Fruit fly (Drosophila melanogaster): ENCODE data around the gene Cht7.

Gene Cht7

DNA sequence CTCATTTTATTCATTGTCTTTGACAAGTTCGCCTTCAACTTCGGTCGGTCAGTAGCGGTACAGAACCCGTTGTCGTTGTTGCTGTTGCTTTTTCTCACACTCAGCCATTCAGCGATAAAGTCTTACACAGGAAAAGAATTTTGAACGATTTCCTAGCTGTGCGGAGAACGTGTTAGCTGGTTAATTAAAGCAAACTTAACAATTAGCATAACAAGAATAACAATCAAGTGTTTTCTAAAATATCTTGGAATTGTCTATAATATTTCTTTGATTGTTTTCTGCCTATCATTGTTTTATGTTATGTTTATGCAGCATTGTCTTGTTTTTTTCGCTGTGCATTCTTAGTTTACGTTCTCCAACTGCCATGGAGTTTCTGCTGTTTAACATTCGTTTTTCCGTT, 612 bp downstream of the Cht7 start (continued):
- peak; percentile 28; the same call in 1 of the 2 replicates for TF ChIP-seq CG9215 (GFP tag; IDR thresholded peaks at IDR 0.05)
- no peak for TF ChIP-seq jigr1 (GFP tag; IDR thresholded peaks at IDR 0.05)
- no peak for TF ChIP-seq Rx (GFP tag; IDR thresholded peaks at IDR 0.05)
- no peak for TF ChIP-seq klu (GFP tag; IDR thresholded peaks at IDR 0.05)
- no peak for TF ChIP-seq Hr39 (optimal IDR thresholded peaks at IDR 0.05)
- no peak for TF ChIP-seq CG14965 (GFP tag; optimal IDR thresholded peaks at IDR 0.05; ENCODE audit: borderline replicate concordance)
- TF ChIP-seq row (GFP tag; IDR thresholded peaks at IDR 0.05), result peak; percentile 28; the same call in 2 of the 3 replicates
- no peak for TF ChIP-seq Camta (GFP tag; optimal IDR thresholded peaks at IDR 0.05)
- no peak for TF ChIP-seq CG32772 (GFP tag; IDR thresholded peaks at IDR 0.05)
- TF ChIP-seq Rfx (GFP tag; IDR thresholded peaks at IDR 0.05), result peak; percentile 13; the same call in 1 of the 2 replicates
- TF ChIP-seq CrebB (tag; optimal IDR thresholded peaks at IDR 0.05), result no peak
- no peak for TF ChIP-seq Ada2b (GFP tag; IDR thresholded peaks at IDR 0.05)
- TF ChIP-seq CG2202 (tag; optimal IDR thresholded peaks at IDR 0.05), result no peak
- no peak for TF ChIP-seq CG13287 (GFP tag; IDR thresholded peaks at IDR 0.05; ENCODE audit: partially characterized antibody)
- TF ChIP-seq onecut (GFP tag; IDR thresholded peaks at IDR 0.05), result no peak
- no peak for TF ChIP-seq ap (GFP tag; IDR thresholded peaks at IDR 0.05)
- peak; percentile 38 for TF ChIP-seq gem (tag; optimal IDR thresholded peaks at IDR 0.05)
- TF ChIP-seq grau (tag; optimal IDR thresholded peaks at IDR 0.05), result peak; percentile 13
- no peak for TF ChIP-seq CG6254 (GFP tag; optimal IDR thresholded peaks at IDR 0.05)
- no peak for TF ChIP-seq Atf3 (GFP tag; optimal IDR thresholded peaks at IDR 0.05)
- no peak for TF ChIP-seq Mes4 (GFP tag; optimal IDR thresholded peaks at IDR 0.05)
- TF ChIP-seq CG11093 (GFP tag; IDR thresholded peaks at IDR 0.05), result no peak
- TF ChIP-seq H2.0 (GFP tag; IDR thresholded peaks at IDR 0.05), result no peak
- no peak for TF ChIP-seq CG10431 (GFP tag; optimal IDR thresholded peaks at IDR 0.05)
- no peak for TF ChIP-seq esg (GFP tag; conservative IDR thresholded peaks at IDR 0.05)
- TF ChIP-seq fd3F (GFP tag; optimal IDR thresholded peaks at IDR 0.05), result no peak
- no peak for TF ChIP-seq Ptx1 (GFP tag; IDR thresholded peaks at IDR 0.05)
- no peak for TF ChIP-seq Dip2 (GFP tag; IDR thresholded peaks at IDR 0.05)
- TF ChIP-seq CG17328 (GFP tag; IDR thresholded peaks at IDR 0.05), result no peak
- no peak for TF ChIP-seq dm (GFP tag; optimal IDR thresholded peaks at IDR 0.05)
- TF ChIP-seq BtbVII (GFP tag; optimal IDR thresholded peaks at IDR 0.05), result no peak
- no peak for TF ChIP-seq ro (GFP tag; IDR thresholded peaks at IDR 0.05)
- TF ChIP-seq btn (GFP tag; optimal IDR thresholded peaks at IDR 0.05), result no peak
- peak; percentile 36 for TF ChIP-seq sens (GFP tag)
- TF ChIP-seq Drgx (GFP tag; IDR thresholded peaks at IDR 0.05), result peak; percentile 45; the same call in 1 of the 2 replicates
- TF ChIP-seq Fer2 (tag; optimal IDR thresholded peaks at IDR 0.05), result no peak
- no peak for TF ChIP-seq Eip74EF (GFP tag; optimal IDR thresholded peaks at IDR 0.05)
- no peak for TF ChIP-seq sna (GFP tag; IDR thresholded peaks at IDR 0.05; ENCODE audit: partially characterized antibody)
- TF ChIP-seq Mad (GFP tag; optimal IDR thresholded peaks at IDR 0.05), result no peak
- TF ChIP-seq jing (GFP tag; optimal IDR thresholded peaks at IDR 0.05), result no peak
- TF ChIP-seq CG10543 (GFP tag; optimal IDR thresholded peaks at IDR 0.05), result no peak
- no peak for TF ChIP-seq hbn (GFP tag; IDR thresholded peaks at IDR 0.05; ENCODE audit: partially characterized antibody)
- TF ChIP-seq CG31388 (GFP tag; optimal IDR thresholded peaks at IDR 0.05), result no peak
- no peak for TF ChIP-seq Fer3 (tag; optimal IDR thresholded peaks at IDR 0.05)
- TF ChIP-seq CG7271 (tag; optimal IDR thresholded peaks at IDR 0.05), result no peak
- TF ChIP-seq CG32532 (GFP tag; IDR thresholded peaks at IDR 0.05), result 0 out of 2 replicates have a peak, but pooled peaks have one; percentile 33
- TF ChIP-seq slbo (GFP tag; IDR thresholded peaks at IDR 0.05), result peak; percentile 27
- no peak for TF ChIP-seq CG10274 (GFP tag; optimal IDR thresholded peaks at IDR 0.05)
- no peak for TF ChIP-seq CG7357 (GFP tag; IDR thresholded peaks at IDR 0.05)
- TF ChIP-seq tll (GFP tag; optimal IDR thresholded peaks at IDR 0.05), result no peak
- no peak for TF ChIP-seq CG11696 (GFP tag; IDR thresholded peaks at IDR 0.05)
- peak; percentile 16 for TF ChIP-seq CG2678 (tag; optimal IDR thresholded peaks at IDR 0.05)

All from whole organism, embryonic.